Worm (Caenorhabditis elegans) whole organism, L4/young adult: ENCODE results near the gene dhs-14.

Experiments used
- W03F9.2 ChIP-seq: fragments of 150-350 bp; optimal IDR thresholded peaks from 2 replicates; lab custom pipeline; 2014; ENCODE audit warnings: missing biosample characterization, missing genetic modification characterization
- dao-5 ChIP-seq: sonication (generic microtip); optimal IDR thresholded peaks from 2 replicates; lab custom pipeline; 2016; ENCODE audit warnings: missing genotype, missing genetic modification characterization, moderate library complexity, missing compliant biosample characterization
- him-1 ChIP-seq: sonication (generic microtip); optimal IDR thresholded peaks from 2 replicates; lab custom pipeline; 2016; ENCODE audit warnings: missing genotype, missing genetic modification reagents, missing genetic modification characterization, missing compliant biosample characterization

DNA sequence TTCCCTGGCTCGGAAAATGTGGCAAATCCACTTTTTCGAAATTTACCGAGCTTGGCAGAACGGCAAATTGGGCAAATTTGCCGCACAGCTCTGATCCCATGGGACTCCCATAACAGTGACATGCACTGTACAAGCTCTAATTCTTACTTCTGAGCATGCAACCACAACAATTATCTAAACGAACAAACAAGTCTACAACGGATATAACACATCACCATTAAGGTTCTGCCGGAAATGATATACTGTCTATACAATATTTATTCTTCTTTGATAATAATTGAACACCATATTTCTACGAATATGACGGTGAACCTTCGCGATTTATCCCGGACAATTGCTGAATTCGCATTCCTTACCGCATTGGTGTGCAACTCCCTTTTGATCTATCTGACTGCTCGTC lies 36.8 kb downstream of the dhs-14 start, which contains the start of gene str-33:
- TF ChIP-seq dao-5 (no peak), W03F9.2 (no peak), him-1 (tag; lab: Kevin White, UChicago) (no peak)
